Worm (Caenorhabditis elegans) whole organism, late embryonic: Measurements from ENCODE around the gene ltah-1.1.

Source experiments
- ama-1 ChIP-seq: fragments of 150-350 bp; optimal IDR thresholded peaks from 2 replicates; lab custom pipeline; 2014
- ceh-9 ChIP-seq: sonication (generic microtip); optimal IDR thresholded peaks from 2 replicates; lab custom pipeline; 2016; ENCODE audit warnings: mild to moderate bottlenecking, missing genetic modification characterization, inconsistent platforms, missing compliant biosample characterization
- gmeb-2 ChIP-seq: sonication (generic microtip); optimal IDR thresholded peaks from 2 replicates; lab custom pipeline; 2016; ENCODE audit warnings: missing genetic modification characterization, inconsistent platforms, missing compliant biosample characterization
- nfya-1 ChIP-seq: sonication (generic microtip); optimal IDR thresholded peaks from 2 replicates; lab custom pipeline; 2017; ENCODE audit warnings: missing genetic modification characterization, mild to moderate bottlenecking, missing compliant biosample characterization, antibody characterized with exemption, moderate library complexity
- pax-1 ChIP-seq: fragments of 150-350 bp; optimal IDR thresholded peaks from 2 replicates; lab custom pipeline; 2014; ENCODE audit warnings: missing biosample characterization, missing genetic modification characterization
- pqm-1 ChIP-seq: sonication (generic microtip); optimal IDR thresholded peaks from 2 replicates; lab custom pipeline; 2016; ENCODE audit warnings: missing genetic modification characterization, missing compliant biosample characterization
- syd-9 ChIP-seq: sonication (generic microtip); optimal IDR thresholded peaks from 2 replicates; lab custom pipeline; 2016; ENCODE audit warnings: mild to moderate bottlenecking, missing genetic modification characterization, moderate library complexity, missing compliant biosample characterization

The ltah-1.1 gene

ce11 chrIV:12330840-12331359 lies 51.5 kb downstream of the ltah-1.1 start, which contains the start of gene ufd-1:
Gene ufd-1 (minus strand): TSS chrIV:12330890.
- no peak for TF ChIP-seq pax-1 (tag; lab: Kevin White, UChicago)
- TF ChIP-seq ama-1 (lab: Kevin White, UChicago) = no peak
- TF ChIP-seq syd-9 = no peak
- TF ChIP-seq nfya-1 = no peak
- TF ChIP-seq gmeb-2 (tag; lab: Kevin White, UChicago) = no peak
- TF ChIP-seq ceh-9 (tag; lab: Kevin White, UChicago) = no peak
- no peak for TF ChIP-seq pqm-1 (tag; lab: Kevin White, UChicago)
